Worm (Caenorhabditis elegans): ENCODE measurements around the gene F43C11.3.

DNA sequence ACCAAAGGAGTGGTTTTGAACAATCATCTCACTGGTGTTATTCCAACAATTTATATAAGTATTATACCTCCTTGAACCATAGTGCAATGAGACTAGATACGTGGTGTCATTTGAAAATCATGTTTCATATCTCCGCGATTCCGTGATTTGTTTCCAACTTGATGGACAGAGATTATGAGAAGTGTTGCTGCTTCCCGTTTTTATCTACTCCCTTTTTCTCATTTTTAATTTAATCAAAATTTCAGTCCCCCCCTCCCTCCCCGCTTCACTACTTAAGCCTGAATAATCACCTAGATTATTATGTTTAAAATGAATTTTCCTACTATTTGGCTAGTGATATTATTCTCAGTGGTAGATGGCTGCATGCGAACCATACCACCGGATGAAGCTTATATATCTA, 19.0 kb downstream of the F43C11.3 start, which contains the start of gene F16G10.3:
- TF ChIP-seq lin-15B (tag; optimal IDR thresholded peaks at IDR 0.05) (no peak), nhr-20 (tag; optimal IDR thresholded peaks at IDR 0.05) (no peak), tbx-2 (tag; optimal IDR thresholded peaks at IDR 0.05) (no peak), blmp-1 (tag; optimal IDR thresholded peaks at IDR 0.05) (no peak), jun-1 (tag; optimal IDR thresholded peaks at IDR 0.05) (no peak), rnt-1 (tag; optimal IDR thresholded peaks at IDR 0.05) (no peak), lin-39 (tag; optimal IDR thresholded peaks at IDR 0.05) (no peak), C34B4.2 (tag; optimal IDR thresholded peaks at IDR 0.05) (no peak), skn-1 (tag; optimal IDR thresholded peaks at IDR 0.05) (no peak), grh-1 (GFP tag; IDR thresholded peaks at IDR 0.05) (no peak), ama-1 (optimal IDR thresholded peaks at IDR 0.05) (no peak)

Data from whole organism, L1 larva.